Fruit fly (Drosophila melanogaster): Measurements from ENCODE around the gene AlkB.
A peak's percentile ranks its signal among the peaks of the same experiment; 100 is the strongest.

Gene AlkB

dm6 chrX:15887247-15887616, 27.9 kb upstream of the AlkB start, which contains the start of gene tay:
tay (minus strand) TSS chrX:15887311.
- no peak for TF ChIP-seq CG13204 (GFP tag; optimal IDR thresholded peaks at IDR 0.05)
- no peak for TF ChIP-seq Ets98B (GFP tag; IDR thresholded peaks at IDR 0.05)
- TF ChIP-seq EcR (GFP tag; optimal IDR thresholded peaks at IDR 0.05): no peak
- TF ChIP-seq fd96Ca (GFP tag; IDR thresholded peaks at IDR 0.05): no peak
- peak; percentile 6; the same call in 1 of the 3 replicates for TF ChIP-seq CG4496 (GFP tag; IDR thresholded peaks at IDR 0.05)

dm6 chrX:15886411-15887246, 27.3 kb upstream of the AlkB start:
- TF ChIP-seq CG17806 (tag; optimal IDR thresholded peaks at IDR 0.05) (peak; percentile 84), CG13204 (GFP tag; optimal IDR thresholded peaks at IDR 0.05) (peak; percentile 91), CG34367 (tag; optimal IDR thresholded peaks at IDR 0.05) (peak; percentile 94), fd96Ca (GFP tag; IDR thresholded peaks at IDR 0.05) (peak; percentile 91), D1 (tag; optimal IDR thresholded peaks at IDR 0.05) (no peak), CG8301 (tag; optimal IDR thresholded peaks at IDR 0.05) (peak; percentile 81), CG14655 (GFP tag; optimal IDR thresholded peaks at IDR 0.05) (peak; percentile 34), rn (GFP tag; IDR thresholded peaks at IDR 0.05) (peak; percentile 57), gl (tag; optimal IDR thresholded peaks at IDR 0.05) (peak; percentile 97), CG15710 (tag; optimal IDR thresholded peaks at IDR 0.05) (peak; percentile 91), CG12605 (GFP tag; IDR thresholded peaks at IDR 0.05) (peak; percentile 97), Pif1A (GFP tag; optimal IDR thresholded peaks at IDR 0.05) (peak; percentile 94), Snoo (tag; optimal IDR thresholded peaks at IDR 0.05) (peak; percentile 54), CG32121 (GFP tag; IDR thresholded peaks at IDR 0.05) (peak; percentile 91), CG8159 (tag; optimal IDR thresholded peaks at IDR 0.05) (peak; percentile 86), CG4496 (GFP tag; IDR thresholded peaks at IDR 0.05) (peak; percentile 94), EcR (GFP tag; optimal IDR thresholded peaks at IDR 0.05) (peak; percentile 65), Pif1B (GFP tag; optimal IDR thresholded peaks at IDR 0.05) (peak; percentile 91), Ets98B (GFP tag; IDR thresholded peaks at IDR 0.05) (peak; percentile 94), CG9948 (tag; optimal IDR thresholded peaks at IDR 0.05) (peak; percentile 79), CG10348 (GFP tag; IDR thresholded peaks at IDR 0.05) (no peak)

dm6 chrX:15875569-15875968, 16.3 kb upstream of the AlkB start:
- TF ChIP-seq CG14655 (GFP tag; optimal IDR thresholded peaks at IDR 0.05) (no peak), CG12605 (GFP tag; IDR thresholded peaks at IDR 0.05) (no peak), CG8301 (tag; optimal IDR thresholded peaks at IDR 0.05) (no peak), CG17806 (tag; optimal IDR thresholded peaks at IDR 0.05) (no peak), fd96Ca (GFP tag; IDR thresholded peaks at IDR 0.05) (no peak), CG15710 (tag; optimal IDR thresholded peaks at IDR 0.05) (no peak), D1 (tag; optimal IDR thresholded peaks at IDR 0.05) (no peak), Snoo (tag; optimal IDR thresholded peaks at IDR 0.05) (no peak), Pif1B (GFP tag; optimal IDR thresholded peaks at IDR 0.05) (no peak), CG10348 (GFP tag; IDR thresholded peaks at IDR 0.05) (no peak), gl (tag; optimal IDR thresholded peaks at IDR 0.05) (no peak), Pif1A (GFP tag; optimal IDR thresholded peaks at IDR 0.05) (no peak), CG4496 (GFP tag; IDR thresholded peaks at IDR 0.05) (no peak)

- TF ChIP-seq EcR (GFP tag; optimal IDR thresholded peaks at IDR 0.05): peak; percentile 50
- TF ChIP-seq CG4496 (GFP tag; IDR thresholded peaks at IDR 0.05): no peak
- TF ChIP-seq CG14655 (GFP tag; optimal IDR thresholded peaks at IDR 0.05): no peak
Measured at dm6 chrX:15874437-15874836, 15.2 kb upstream of the AlkB start.

- TF ChIP-seq CG17806 (tag; optimal IDR thresholded peaks at IDR 0.05): no peak
- no peak for TF ChIP-seq CG4496 (GFP tag; IDR thresholded peaks at IDR 0.05)
- no peak for TF ChIP-seq Pif1B (GFP tag; optimal IDR thresholded peaks at IDR 0.05)
- TF ChIP-seq Snoo (tag; optimal IDR thresholded peaks at IDR 0.05): no peak
- no peak; the same call in 1 of the 2 replicates for TF ChIP-seq Ets98B (GFP tag; IDR thresholded peaks at IDR 0.05)
- no peak for TF ChIP-seq CG13204 (GFP tag; optimal IDR thresholded peaks at IDR 0.05)
- TF ChIP-seq Pif1A (GFP tag; optimal IDR thresholded peaks at IDR 0.05): no peak
- no peak for TF ChIP-seq gl (tag; optimal IDR thresholded peaks at IDR 0.05)
- TF ChIP-seq rn (GFP tag; IDR thresholded peaks at IDR 0.05): no peak
- no peak for TF ChIP-seq CG9948 (tag; optimal IDR thresholded peaks at IDR 0.05)
- no peak for TF ChIP-seq CG8159 (tag; optimal IDR thresholded peaks at IDR 0.05)
- no peak for TF ChIP-seq EcR (GFP tag; optimal IDR thresholded peaks at IDR 0.05)
- TF ChIP-seq CG14655 (GFP tag; optimal IDR thresholded peaks at IDR 0.05): no peak
- TF ChIP-seq CG8301 (tag; optimal IDR thresholded peaks at IDR 0.05): no peak
- no peak for TF ChIP-seq D1 (tag; optimal IDR thresholded peaks at IDR 0.05)
- no peak for TF ChIP-seq fd96Ca (GFP tag; IDR thresholded peaks at IDR 0.05)
- no peak for TF ChIP-seq CG34367 (tag; optimal IDR thresholded peaks at IDR 0.05)
Measured at dm6 chrX:15870777-15871757, 11.8 kb upstream of the AlkB start.

Data from whole organism, pupa.